Worm (Caenorhabditis elegans): ENCODE results near the gene mua-3.

DNA sequence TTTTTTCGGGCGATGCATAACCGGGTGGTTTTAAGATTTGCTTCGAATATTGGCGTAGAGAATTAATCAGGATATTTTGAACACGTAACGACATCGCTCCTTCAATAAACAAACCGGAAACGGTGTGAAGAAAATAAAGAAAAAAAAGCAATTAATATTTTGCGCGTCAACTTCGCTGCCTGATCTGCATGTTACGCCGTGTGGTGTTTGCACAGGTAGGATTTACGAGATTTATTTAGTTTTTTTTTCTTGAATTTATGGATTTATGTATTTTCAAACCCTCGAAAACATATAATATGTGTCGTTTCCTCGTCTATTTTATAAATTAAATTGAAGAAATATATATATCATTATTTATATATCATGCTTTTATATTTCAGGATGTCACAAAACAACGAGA, 45.8 kb upstream of the mua-3 start, which contains the start of the genes ZK1128.1 and mett-10:
- no peak for TF ChIP-seq ref-1 (GFP tag; conservative IDR thresholded peaks at IDR 0.05)
- TF ChIP-seq cog-1 (tag; optimal IDR thresholded peaks at IDR 0.05): no peak
- no peak for TF ChIP-seq med-1 (GFP tag; optimal IDR thresholded peaks at IDR 0.05; ENCODE audit: insufficient read depth)
- no peak for TF ChIP-seq ztf-29 (GFP tag; IDR thresholded peaks at IDR 0.05)
- TF ChIP-seq flt-1 (GFP tag; IDR thresholded peaks at IDR 0.05): no peak
- TF ChIP-seq ztf-23 (GFP tag; IDR thresholded peaks at IDR 0.05): no peak
- TF ChIP-seq T22C8.4 (GFP tag; IDR thresholded peaks at IDR 0.05): no peak

Data from whole organism, midembryonic.